Worm (Caenorhabditis elegans): ENCODE results near the gene ocr-2.
A peak's percentile ranks its signal among the peaks of the same experiment; 100 is the strongest.

The ocr-2 gene

DNA sequence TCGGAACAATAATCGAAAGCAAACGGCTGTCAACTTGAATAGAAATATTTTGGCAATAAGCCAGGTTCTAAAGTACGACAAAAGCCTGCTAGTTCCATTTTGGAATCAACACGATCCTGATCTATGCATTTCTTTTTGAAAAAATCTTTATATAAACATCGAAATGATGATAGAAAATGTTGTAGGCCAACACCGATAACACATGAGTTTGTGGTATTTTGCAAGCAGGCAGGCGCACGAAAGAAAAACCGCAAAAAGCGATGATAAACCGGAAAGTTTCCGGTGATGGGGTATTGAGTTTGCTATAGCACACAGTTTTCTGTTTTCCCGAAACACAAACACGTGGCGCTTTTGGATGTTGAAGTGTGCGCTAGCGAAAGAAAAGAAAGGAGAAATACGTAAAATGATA lies 14.2 kb upstream of the ocr-2 start:
- TF ChIP-seq sdz-38 (tag; optimal IDR thresholded peaks at IDR 0.05) (no peak), nhr-80 (tag; optimal IDR thresholded peaks at IDR 0.05) (peak; percentile 43), cebp-1 (GFP tag; IDR thresholded peaks at IDR 0.05) (no peak), cebp-1 (tag; optimal IDR thresholded peaks at IDR 0.05) (peak; percentile 12), ztf-28 (GFP tag; IDR thresholded peaks at IDR 0.05) (no peak), lin-26 (GFP tag; IDR thresholded peaks at IDR 0.05) (0 out of 2 replicates have a peak, but pooled peaks have one; percentile 15)

DNA sequence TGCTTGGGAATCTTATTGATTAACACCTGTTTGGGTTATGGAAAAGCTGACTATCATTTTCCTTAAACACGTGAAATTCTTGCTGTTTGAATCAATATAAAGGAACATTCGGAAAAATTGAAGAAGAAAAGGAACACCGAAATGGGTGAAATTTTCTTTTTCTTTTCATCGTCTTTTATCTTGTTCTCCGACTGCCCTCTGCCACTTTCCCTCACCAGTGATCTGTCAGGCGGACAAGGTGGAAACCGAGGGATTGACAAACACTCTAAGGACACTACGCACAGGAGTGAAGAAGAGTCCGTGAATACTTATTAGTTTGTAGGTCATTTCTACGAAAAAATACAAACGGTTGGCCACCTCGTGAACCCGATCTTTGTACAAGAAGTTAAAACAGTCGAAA lies 13.4 kb upstream of the ocr-2 start:
- TF ChIP-seq mes-4 (tag; optimal IDR thresholded peaks at IDR 0.05) (no peak), mxl-1 (tag; optimal IDR thresholded peaks at IDR 0.05) (no peak), repo-1 (tag; optimal IDR thresholded peaks at IDR 0.05) (no peak), ZK185.1 (tag; optimal IDR thresholded peaks at IDR 0.05; ENCODE audit: poor library complexity, severe bottlenecking) (no peak), rcor-1 (GFP tag; IDR thresholded peaks at IDR 0.05) (no peak), attf-3 (GFP tag; conservative IDR thresholded peaks at IDR 0.05) (0 out of 2 replicates have a peak, but pooled peaks have one; percentile 34)

DNA sequence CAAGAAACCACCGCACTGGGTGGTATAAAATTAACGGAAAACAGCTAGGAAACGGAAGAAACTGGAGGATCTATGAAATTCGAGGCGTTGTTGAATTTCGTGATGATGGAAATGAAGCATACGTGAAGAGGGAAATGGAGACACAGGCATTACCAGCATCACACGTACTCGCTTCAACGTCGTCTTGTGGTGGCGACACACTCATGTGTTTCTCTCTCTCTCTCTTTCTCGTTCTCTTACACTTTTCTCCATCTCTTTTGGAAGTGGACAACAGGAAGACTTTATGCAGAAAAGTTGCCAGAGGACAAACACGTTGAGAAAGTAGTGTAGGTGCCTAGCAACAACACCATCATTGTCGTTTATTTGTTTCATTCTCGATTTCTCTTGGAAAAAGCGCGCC lies 12.5 kb upstream of the ocr-2 start:
- peak; percentile 17; the same call in 1 of the 2 replicates for TF ChIP-seq hmg-1.2 (GFP tag; IDR thresholded peaks at IDR 0.05)
- no peak for TF ChIP-seq snpc-4 (GFP tag; optimal IDR thresholded peaks at IDR 0.05)
- no peak for TF ChIP-seq snpc-4 (tag; optimal IDR thresholded peaks at IDR 0.05)
- TF ChIP-seq snpc-3.4 (tag; optimal IDR thresholded peaks at IDR 0.05), result no peak
- no peak for TF ChIP-seq ccch-3 (GFP tag; optimal IDR thresholded peaks at IDR 0.05)
- TF ChIP-seq nhr-80 (tag; optimal IDR thresholded peaks at IDR 0.05), result peak; percentile 6
- TF ChIP-seq cebp-1 (GFP tag; IDR thresholded peaks at IDR 0.05), result no peak
- TF ChIP-seq cebp-1 (tag; optimal IDR thresholded peaks at IDR 0.05), result peak; percentile 27
- TF ChIP-seq mel-28 (tag; optimal IDR thresholded peaks at IDR 0.05; ENCODE audit: borderline replicate concordance), result no peak
- no peak for TF ChIP-seq snpc-1.3 (tag; optimal IDR thresholded peaks at IDR 0.05; ENCODE audit: insufficient read depth)
- no peak for TF ChIP-seq let-526 (GFP tag; IDR thresholded peaks at IDR 0.05)
- no peak for TF ChIP-seq nfya-1 (tag; optimal IDR thresholded peaks at IDR 0.05; ENCODE audit: borderline replicate concordance, insufficient read depth)
- TF ChIP-seq egl-44 (GFP tag; IDR thresholded peaks at IDR 0.05), result no peak
- TF ChIP-seq F37B4.10 (GFP tag; IDR thresholded peaks at IDR 0.05), result no peak
- no peak for TF ChIP-seq lsl-1 (GFP tag; optimal IDR thresholded peaks at IDR 0.05)
- TF ChIP-seq madf-6 (GFP tag; IDR thresholded peaks at IDR 0.05), result no peak
- TF ChIP-seq T26A5.8 (tag; optimal IDR thresholded peaks at IDR 0.05), result no peak
- no peak for TF ChIP-seq lin-26 (GFP tag; IDR thresholded peaks at IDR 0.05)
- no peak for TF ChIP-seq madf-8 (GFP tag; conservative IDR thresholded peaks at IDR 0.05)
- no peak for TF ChIP-seq unc-62 (GFP tag; optimal IDR thresholded peaks at IDR 0.05)

DNA sequence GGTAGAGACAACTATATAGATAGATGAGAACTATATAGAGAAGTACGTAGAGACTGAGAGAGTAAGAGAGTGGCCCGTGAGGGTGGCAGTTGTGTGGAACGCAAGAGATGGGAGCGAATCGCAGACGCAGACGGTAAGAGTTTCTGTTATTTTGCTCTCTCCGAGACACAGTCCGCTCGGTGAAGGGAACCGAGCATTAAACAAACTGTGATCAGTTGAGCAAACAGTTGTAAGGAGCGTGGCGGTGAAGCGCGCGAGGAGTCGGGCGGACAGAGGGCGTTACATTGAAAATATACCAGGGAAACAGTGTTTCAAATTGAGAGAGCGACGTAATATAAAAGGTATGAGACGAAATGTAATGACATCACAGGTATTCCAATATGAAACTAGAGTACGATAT lies 9.6 kb upstream of the ocr-2 start:
- TF ChIP-seq B0261.1 (tag; optimal IDR thresholded peaks at IDR 0.05) (no peak), rpc-1 (optimal IDR thresholded peaks at IDR 0.05) (no peak), rpc-1 (tag; optimal IDR thresholded peaks at IDR 0.05) (no peak), unc-62 (GFP tag; optimal IDR thresholded peaks at IDR 0.05) (no peak), athp-1 (tag; optimal IDR thresholded peaks at IDR 0.05) (no peak), dox-1 (GFP tag; IDR thresholded peaks at IDR 0.05) (peak; percentile 60), egl-44 (GFP tag; IDR thresholded peaks at IDR 0.05) (no peak), ceh-40 (GFP tag; IDR thresholded peaks at IDR 0.05) (no peak), nhr-27 (tag; optimal IDR thresholded peaks at IDR 0.05) (no peak), hmg-1.2 (GFP tag; IDR thresholded peaks at IDR 0.05) (peak; percentile 63), repo-1 (tag; optimal IDR thresholded peaks at IDR 0.05) (peak; percentile 33), egrh-3 (GFP tag; IDR thresholded peaks at IDR 0.05) (no peak), nhr-80 (tag; optimal IDR thresholded peaks at IDR 0.05) (peak; percentile 96), hmg-20 (GFP tag; IDR thresholded peaks at IDR 0.05) (no peak), snpc-3.4 (tag; optimal IDR thresholded peaks at IDR 0.05) (no peak), nfya-1 (tag; optimal IDR thresholded peaks at IDR 0.05; ENCODE audit: borderline replicate concordance, insufficient read depth) (no peak), nfyb-1 (GFP tag; IDR thresholded peaks at IDR 0.05) (peak; percentile 59; the same call in 1 of the 2 replicates), attf-5 (GFP tag; optimal IDR thresholded peaks at IDR 0.05) (peak; percentile 45), bed-2 (GFP tag; IDR thresholded peaks at IDR 0.05) (no peak), hrde-1 (tag; optimal IDR thresholded peaks at IDR 0.05; ENCODE audit: borderline replicate concordance) (no peak), snpc-4 (GFP tag; optimal IDR thresholded peaks at IDR 0.05) (no peak), snpc-4 (tag; optimal IDR thresholded peaks at IDR 0.05) (peak in 2 of 4 experiments; percentile 53), akir-1 (GFP tag; optimal IDR thresholded peaks at IDR 0.05) (no peak), ztf-18 (tag; optimal IDR thresholded peaks at IDR 0.05) (peak; percentile 1), F52B5.7 (tag; optimal IDR thresholded peaks at IDR 0.05) (no peak)

Data from whole organism, young adult.